Worm (Caenorhabditis elegans) whole organism, young adult: ENCODE data around the gene madf-9.

Experiments used
- B0336.3 ChIP-seq: fragments of 200-800 bp; sonication (Bioruptor generic); IDR thresholded peaks from 2 replicates; pipeline ENCODE4 v1.3.6; 2022; ENCODE audit warnings: missing genetic modification characterization, missing compliant biosample characterization
- C06A6.2 ChIP-seq: fragments of 200-800 bp; sonication (Bioruptor generic); conservative IDR thresholded peaks from 2 replicates; pipeline ENCODE4 v1.3.6; 2022; ENCODE audit warnings: missing genetic modification characterization, missing compliant biosample characterization
- C17E4.6 ChIP-seq: fragments of 200-800 bp; sonication (Bioruptor generic); IDR thresholded peaks from 2 replicates; pipeline ENCODE4 v1.3.6; 2022; ENCODE audit warnings: missing genetic modification reagents, missing genetic modification characterization, missing compliant biosample characterization
- F33H1.4 ChIP-seq: fragments of 200-800 bp; sonication (Bioruptor generic); IDR thresholded peaks from 2 replicates; pipeline ENCODE4 v1.3.6; 2022; ENCODE audit warnings: missing genetic modification reagents, missing genetic modification characterization, missing compliant biosample characterization
- F52B5.7 ChIP-seq: sonication (generic microtip); optimal IDR thresholded peaks from 2 replicates; lab custom pipeline; 2016; ENCODE audit warnings: mild to moderate bottlenecking, missing genetic modification characterization, missing compliant biosample characterization
- F55B11.4 ChIP-seq: sonication (generic microtip); optimal IDR thresholded peaks from 2 replicates; lab custom pipeline; 2016; ENCODE audit warnings: missing compliant biosample characterization, missing genetic modification characterization, borderline replicate concordance; ENCODE audit not compliant: insufficient read depth
- F57C9.4 ChIP-seq: sonication (generic microtip); optimal IDR thresholded peaks from 2 replicates; lab custom pipeline; 2017; ENCODE audit warnings: mild to moderate bottlenecking, missing genetic modification characterization, missing compliant biosample characterization
- Y53F4B.3 ChIP-seq: fragments of 200-800 bp; sonication (Bioruptor generic); IDR thresholded peaks from 2 replicates; pipeline ENCODE4 v1.3.6; 2022; ENCODE audit warnings: missing genetic modification reagents, missing genetic modification characterization, missing compliant biosample characterization
- atf-7 ChIP-seq: sonication (generic microtip); optimal IDR thresholded peaks from 2 replicates; lab custom pipeline; 2017; ENCODE audit warnings: mild to moderate bottlenecking, missing genetic modification characterization, missing compliant biosample characterization
- athp-1 ChIP-seq: sonication (generic microtip); optimal IDR thresholded peaks from 2 replicates; lab custom pipeline; 2017; ENCODE audit warnings: mild to moderate bottlenecking, missing genetic modification characterization, missing compliant biosample characterization
- attf-5 ChIP-seq: fragments of 200-800 bp; sonication (Bioruptor generic); optimal IDR thresholded peaks from 2 replicates; lab custom pipeline; 2018; ENCODE audit warnings: mild to moderate bottlenecking, missing genetic modification characterization, missing compliant biosample characterization
- attf-6 ChIP-seq: fragments of 200-800 bp; sonication (Bioruptor generic); IDR thresholded peaks from 2 replicates; pipeline ENCODE4 v1.3.6; 2022; ENCODE audit warnings: missing genetic modification reagents, missing genetic modification characterization, missing compliant biosample characterization
- cebp-1 ChIP-seq, 2 experiments: fragments of 200-800 bp in 1 of 2; sonication (Bioruptor generic) in 1 of 2; sonication (generic microtip) in 1 of 2; IDR thresholded peaks in 1 of 2; optimal IDR thresholded peaks in 1 of 2; 2 replicates each; pipeline versions ENCODE4 v1.3.6 to Lab custom; 2017 to 2022; ENCODE audit warnings: missing compliant biosample characterization in 2 of 2, missing genetic modification characterization in 2 of 2, mild to moderate bottlenecking in 1 of 2, missing genetic modification reagents in 1 of 2, moderate library complexity in 1 of 2
- ceh-100 ChIP-seq: fragments of 200-800 bp; sonication (Bioruptor generic); IDR thresholded peaks from 2 replicates; pipeline ENCODE4 v1.3.6; 2022; ENCODE audit warnings: missing genetic modification reagents, missing genetic modification characterization, missing compliant biosample characterization
- ceh-91 ChIP-seq: fragments of 200-800 bp; sonication (Bioruptor generic); IDR thresholded peaks from 2 replicates; pipeline ENCODE4 v1.3.6; 2022; ENCODE audit warnings: missing genetic modification reagents, missing genetic modification characterization, missing compliant biosample characterization
- die-1 ChIP-seq: sonication (generic microtip); optimal IDR thresholded peaks from 2 replicates; lab custom pipeline; 2016; ENCODE audit warnings: missing genotype, mild to moderate bottlenecking, missing genetic modification characterization, missing compliant biosample characterization
- dox-1 ChIP-seq: fragments of 200-800 bp; sonication (Bioruptor generic); IDR thresholded peaks from 2 replicates; pipeline ENCODE4 v1.3.6; 2022; ENCODE audit warnings: missing genetic modification reagents, missing genetic modification characterization, missing compliant biosample characterization
- egrh-3 ChIP-seq: fragments of 200-800 bp; sonication (Bioruptor generic); IDR thresholded peaks from 2 replicates; pipeline ENCODE4 v1.3.6; 2022; ENCODE audit warnings: missing genetic modification reagents, missing genetic modification characterization, missing compliant biosample characterization
- gei-17 ChIP-seq: fragments of 200-800 bp; sonication (Bioruptor generic); optimal IDR thresholded peaks from 2 replicates; lab custom pipeline; 2018; ENCODE audit warnings: mild to moderate bottlenecking, missing genetic modification characterization, missing compliant biosample characterization
- hsf-1 ChIP-seq: fragments of 200-800 bp; sonication (Bioruptor generic); IDR thresholded peaks from 2 replicates; pipeline ENCODE4 v1.3.6; 2022; ENCODE audit warnings: missing genetic modification reagents, missing genetic modification characterization, missing compliant biosample characterization
- let-607 ChIP-seq, 2 experiments: fragments of 200-800 bp in 1 of 2; sonication (Bioruptor generic) in 1 of 2; sonication (generic microtip) in 1 of 2; optimal IDR thresholded peaks; 2 replicates each; lab custom pipeline; 2016 to 2018; ENCODE audit warnings: mild to moderate bottlenecking in 2 of 2, missing compliant biosample characterization in 2 of 2, missing genetic modification characterization in 2 of 2, moderate library complexity in 2 of 2, missing genotype in 1 of 2
- lin-26 ChIP-seq: fragments of 200-800 bp; sonication (Bioruptor generic); IDR thresholded peaks from 2 replicates; pipeline ENCODE4 v1.3.6; 2022; ENCODE audit warnings: missing genetic modification reagents, missing genetic modification characterization, missing compliant biosample characterization
- lin-40 ChIP-seq: sonication (generic microtip); optimal IDR thresholded peaks from 2 replicates; lab custom pipeline; 2016; ENCODE audit warnings: missing genetic modification characterization, mild to moderate bottlenecking, missing compliant biosample characterization, missing genotype, missing genetic modification reagents
- madf-10 ChIP-seq: sonication (generic microtip); optimal IDR thresholded peaks from 2 replicates; lab custom pipeline; 2016; ENCODE audit warnings: mild to moderate bottlenecking, missing genetic modification characterization, missing compliant biosample characterization
- mcd-1 ChIP-seq: fragments of 200-800 bp; sonication (Bioruptor generic); IDR thresholded peaks from 2 replicates; pipeline ENCODE4 v1.3.6; 2022; ENCODE audit warnings: missing genetic modification reagents, missing genetic modification characterization, missing compliant biosample characterization
- mel-28 ChIP-seq: sonication (generic microtip); optimal IDR thresholded peaks from 2 replicates; lab custom pipeline; 2016; ENCODE audit warnings: borderline replicate concordance, mild to moderate bottlenecking, missing genetic modification characterization, missing compliant biosample characterization
- mxl-1 ChIP-seq: sonication (generic microtip); optimal IDR thresholded peaks from 2 replicates; lab custom pipeline; 2016; ENCODE audit warnings: missing genetic modification characterization, missing compliant biosample characterization
- nfya-1 ChIP-seq: sonication (generic microtip); optimal IDR thresholded peaks from 2 replicates; lab custom pipeline; 2017; ENCODE audit warnings: antibody characterized with exemption, missing compliant biosample characterization, missing genetic modification characterization, borderline replicate concordance; ENCODE audit not compliant: insufficient read depth
- nfyb-1 ChIP-seq: fragments of 200-800 bp; sonication (Bioruptor generic); IDR thresholded peaks from 2 replicates; pipeline ENCODE4 v1.3.6; 2022; ENCODE audit warnings: missing genetic modification reagents, missing genetic modification characterization, missing compliant biosample characterization
- nhr-179 ChIP-seq: sonication (generic microtip); optimal IDR thresholded peaks from 2 replicates; lab custom pipeline; 2016; ENCODE audit warnings: mild to moderate bottlenecking, missing genetic modification characterization, missing compliant biosample characterization
- nhr-80 ChIP-seq: sonication (generic microtip); optimal IDR thresholded peaks from 2 replicates; lab custom pipeline; 2016; ENCODE audit warnings: missing genetic modification characterization, missing compliant biosample characterization
- nhr-90 ChIP-seq: sonication (generic microtip); optimal IDR thresholded peaks from 2 replicates; lab custom pipeline; 2016; ENCODE audit warnings: missing genotype, mild to moderate bottlenecking, missing genetic modification characterization, missing compliant biosample characterization
- rcor-1 ChIP-seq: fragments of 200-800 bp; sonication (Bioruptor generic); IDR thresholded peaks from 2 replicates; pipeline ENCODE4 v1.3.6; 2022; ENCODE audit warnings: missing genetic modification reagents, missing genetic modification characterization, missing compliant biosample characterization
- rpc-1 ChIP-seq, 2 experiments: fragments of 150-350 bp in 1 of 2; sonication (generic microtip) in 1 of 2; optimal IDR thresholded peaks; 2 replicates each; lab custom pipeline; 2014 to 2018; ENCODE audit warnings: missing biosample characterization in 1 of 2, missing genetic modification characterization in 1 of 2, missing genetic modification reagents in 1 of 2, missing genotype in 1 of 2
- snpc-1.3 ChIP-seq: sonication (generic microtip); optimal IDR thresholded peaks from 2 replicates; lab custom pipeline; 2017; ENCODE audit warnings: missing genetic modification characterization, mild to moderate bottlenecking, missing compliant biosample characterization, antibody characterized with exemption, moderate library complexity, missing genotype, missing genetic modification reagents; ENCODE audit not compliant: insufficient read depth
- somi-1 ChIP-seq: fragments of 200-800 bp; sonication (Bioruptor generic); optimal IDR thresholded peaks from 2 replicates; lab custom pipeline; 2018; ENCODE audit warnings: mild to moderate bottlenecking, missing genetic modification characterization, missing compliant biosample characterization
- sptf-2 ChIP-seq: fragments of 200-800 bp; sonication (Bioruptor generic); optimal IDR thresholded peaks from 2 replicates; lab custom pipeline; 2018; ENCODE audit warnings: mild to moderate bottlenecking, missing genetic modification characterization, missing compliant biosample characterization
- tbx-9 ChIP-seq: sonication (generic microtip); optimal IDR thresholded peaks from 2 replicates; lab custom pipeline; 2016; ENCODE audit warnings: borderline replicate concordance, missing genetic modification characterization, inconsistent platforms, missing compliant biosample characterization
- tlf-1 ChIP-seq: fragments of 200-800 bp; sonication (Bioruptor generic); optimal IDR thresholded peaks from 2 replicates; lab custom pipeline; 2018; ENCODE audit warnings: mild to moderate bottlenecking, missing genetic modification characterization, missing compliant biosample characterization
- unc-62 ChIP-seq: fragments of 150-350 bp; optimal IDR thresholded peaks from 2 replicates; lab custom pipeline; 2014; ENCODE audit warnings: missing biosample characterization, missing genetic modification reagents, missing genetic modification characterization
- zfh-2 ChIP-seq: fragments of 200-800 bp; sonication (Bioruptor generic); conservative IDR thresholded peaks from 2 replicates; pipeline ENCODE4 v1.3.6; 2022; ENCODE audit warnings: missing genetic modification reagents, missing genetic modification characterization, missing compliant biosample characterization
- ztf-26 ChIP-seq: sonication (generic microtip); optimal IDR thresholded peaks from 2 replicates; lab custom pipeline; 2017; ENCODE audit warnings: missing genetic modification characterization, missing compliant biosample characterization
- ztf-6 ChIP-seq: fragments of 200-800 bp; sonication (Bioruptor generic); IDR thresholded peaks from 2 replicates; pipeline ENCODE4 v1.3.6; 2022; ENCODE audit warnings: missing genetic modification reagents, missing genetic modification characterization, missing compliant biosample characterization

Gene madf-9

DNA sequence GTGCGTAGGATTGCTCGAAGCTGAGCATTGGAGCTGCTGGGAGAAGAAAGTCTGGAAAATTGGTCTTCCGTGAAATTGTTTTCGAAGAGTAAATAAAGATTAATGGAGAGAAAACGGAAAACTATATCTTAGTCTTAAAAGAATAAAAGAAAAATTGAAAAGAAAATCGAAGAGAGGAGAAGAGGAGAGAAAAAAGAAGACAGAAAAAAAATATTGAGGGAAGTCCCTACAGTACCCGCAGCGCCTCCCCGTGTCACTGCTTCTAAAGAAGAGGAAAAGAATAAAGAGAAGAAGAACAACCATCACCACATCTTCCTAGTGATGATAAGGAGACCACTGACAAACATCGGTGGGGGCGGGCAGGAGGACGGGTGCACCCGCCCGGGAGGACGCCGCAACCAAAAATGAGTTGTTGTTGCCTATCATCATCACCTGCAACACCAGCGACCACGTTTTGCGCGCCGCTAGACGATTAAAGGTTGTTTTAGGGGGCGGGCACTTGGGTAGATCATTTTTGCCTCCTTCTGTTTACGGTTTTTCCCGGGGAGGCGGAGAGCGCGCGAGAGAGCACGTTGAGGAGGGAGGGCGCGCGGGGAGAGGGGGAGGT, 11.9 kb downstream of the madf-9 start, which contains the start of gene CC8.2 (continued):
- TF ChIP-seq nhr-90 (tag; lab: Kevin White, UChicago) (no peak), let-607 (tag; optimal IDR thresholded peaks at IDR 0.05; lab: Kevin White, UChicago) (no peak), F33H1.4 (GFP tag; lab: Robert Waterston, UW) (peak; percentile 32; the same call in 1 of the 2 replicates), nhr-179 (tag; lab: Kevin White, UChicago) (no peak), sptf-2 (GFP tag; lab: Kevin White, UChicago) (no peak), F52B5.7 (tag; lab: Kevin White, UChicago) (no peak), attf-6 (GFP tag; lab: Robert Waterston, UW) (no peak), rpc-1 (optimal IDR thresholded peaks at IDR 0.05; lab: Kevin White, UChicago) (no peak), rpc-1 (tag; optimal IDR thresholded peaks at IDR 0.05; lab: Kevin White, UChicago) (no peak), athp-1 (peak; percentile 43), tbx-9 (tag; lab: Kevin White, UChicago) (no peak), lin-26 (GFP tag; lab: Robert Waterston, UW) (peak; percentile 82), gei-17 (no peak), mcd-1 (GFP tag; lab: Robert Waterston, UW) (peak; percentile 57), somi-1 (peak; percentile 43), hsf-1 (GFP tag; lab: Robert Waterston, UW) (peak; percentile 59), ztf-6 (GFP tag; lab: Robert Waterston, UW) (no peak), mel-28 (tag; lab: Kevin White, UChicago) (no peak), tlf-1 (peak; percentile 28), nhr-80 (tag; lab: Kevin White, UChicago) (peak; percentile 21), nfya-1 (tag; lab: Kevin White, UChicago) (no peak), rcor-1 (GFP tag; lab: Robert Waterston, UW) (peak; percentile 44; the same call in 1 of the 2 replicates), C17E4.6 (GFP tag; lab: Robert Waterston, UW) (no peak), ceh-100 (no peak), egrh-3 (GFP tag; lab: Robert Waterston, UW) (peak; percentile 89), snpc-1.3 (tag; lab: Kevin White, UChicago) (no peak), madf-10 (no peak), attf-5 (GFP tag; lab: Kevin White, UChicago) (no peak), cebp-1 (GFP tag; IDR thresholded peaks at IDR 0.05; lab: Robert Waterston, UW) (no peak), cebp-1 (tag; optimal IDR thresholded peaks at IDR 0.05; lab: Kevin White, UChicago) (peak; percentile 6), Y53F4B.3 (GFP tag; lab: Robert Waterston, UW) (no peak), ceh-91 (GFP tag; lab: Robert Waterston, UW) (peak; percentile 60), die-1 (no peak), unc-62 (GFP tag; lab: Kevin White, UChicago) (no peak), mxl-1 (tag; lab: Kevin White, UChicago) (no peak), dox-1 (GFP tag; lab: Robert Waterston, UW) (no peak; the same call in 1 of the 2 replicates), atf-7 (tag; lab: Kevin White, UChicago) (peak; percentile 12), B0336.3 (GFP tag; lab: Robert Waterston, UW) (peak; percentile 43; the same call in 1 of the 2 replicates)

DNA sequence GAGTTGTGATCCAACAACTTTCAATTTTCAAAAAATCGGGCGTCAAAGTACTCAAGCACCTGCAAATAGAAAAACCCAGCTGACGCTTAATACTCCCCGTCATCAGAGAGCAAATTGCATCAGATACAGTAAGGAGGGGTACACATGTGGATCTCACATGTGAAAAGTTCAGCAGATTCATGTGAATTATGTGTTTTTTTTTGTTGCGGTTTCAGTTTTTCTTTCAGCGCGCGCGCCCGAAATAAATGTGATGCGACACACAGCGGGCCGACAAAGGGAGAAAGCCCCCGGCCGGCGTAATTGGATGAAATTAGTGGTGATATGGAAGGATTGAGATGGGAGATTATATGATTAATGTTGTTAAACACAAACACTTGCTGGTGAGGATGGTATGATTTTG, 15.3 kb downstream of the madf-9 start:
- TF ChIP-seq F55B11.4 (tag; lab: Kevin White, UChicago) = no peak
- TF ChIP-seq C06A6.2 (GFP tag; lab: Robert Waterston, UW) = no peak
- TF ChIP-seq zfh-2 (GFP tag; lab: Robert Waterston, UW) = no peak
- no peak for TF ChIP-seq F57C9.4 (tag; lab: Kevin White, UChicago)
- no peak for TF ChIP-seq nfyb-1 (GFP tag; lab: Robert Waterston, UW)
- TF ChIP-seq lin-40 (tag; lab: Kevin White, UChicago) = peak; percentile 11
- TF ChIP-seq ztf-26 = peak; percentile 52
- peak; percentile 3 for TF ChIP-seq somi-1
